Fruit fly (Drosophila melanogaster): Measurements from ENCODE around the gene CG6656.

Gene CG6656

dm6 chr3R:21827453-21828039, 47.5 kb upstream of the CG6656 start (continued):
- no peak for TF ChIP-seq CG6808 (GFP tag; optimal IDR thresholded peaks at IDR 0.05)
- no peak for TF ChIP-seq CG34406 (GFP tag; optimal IDR thresholded peaks at IDR 0.05)
- peak; percentile 3 for TF ChIP-seq spab (GFP tag; optimal IDR thresholded peaks at IDR 0.05)
- TF ChIP-seq CG15336 (GFP tag; IDR thresholded peaks at IDR 0.05) = peak; percentile 37; the same call in 1 of the 2 replicates
- TF ChIP-seq achi (GFP tag; optimal IDR thresholded peaks at IDR 0.05) = peak; percentile 52
- peak in 1 of 2 experiments; percentile 15 for TF ChIP-seq salr (GFP tag; optimal IDR thresholded peaks at IDR 0.05)
- TF ChIP-seq cyc (GFP tag; optimal IDR thresholded peaks at IDR 0.05) = peak; percentile 56
- TF ChIP-seq Hr38 (GFP tag; optimal IDR thresholded peaks at IDR 0.05) = no peak
- no peak for TF ChIP-seq CG4318 (GFP tag; optimal IDR thresholded peaks at IDR 0.05)
- peak; percentile 75 for TF ChIP-seq esn (GFP tag; optimal IDR thresholded peaks at IDR 0.05)

- peak; percentile 3 for TF ChIP-seq Hr4 (GFP tag; optimal IDR thresholded peaks at IDR 0.05)
- TF ChIP-seq ss (GFP tag; optimal IDR thresholded peaks at IDR 0.05) = no peak
- TF ChIP-seq fd85E (GFP tag; optimal IDR thresholded peaks at IDR 0.05) = no peak
- no peak for TF ChIP-seq CG11294 (GFP tag; IDR thresholded peaks at IDR 0.05)
- peak; percentile 22 for TF ChIP-seq Met (GFP tag; optimal IDR thresholded peaks at IDR 0.05)
- TF ChIP-seq CG6163 (GFP tag; IDR thresholded peaks at IDR 0.05) = no peak; the same call in 2 of the 3 replicates
- TF ChIP-seq Sox102F (GFP tag; optimal IDR thresholded peaks at IDR 0.05) = peak; percentile 11
- peak; percentile 72 for TF ChIP-seq fkh (GFP tag; optimal IDR thresholded peaks at IDR 0.05)
- peak; percentile 41 for TF ChIP-seq CG10631 (GFP tag; optimal IDR thresholded peaks at IDR 0.05)
- TF ChIP-seq CG32006 (GFP tag; optimal IDR thresholded peaks at IDR 0.05) = peak; percentile 16
- no peak for TF ChIP-seq CG3919 (GFP tag; optimal IDR thresholded peaks at IDR 0.05)
- peak; percentile 8 for TF ChIP-seq CG11902 (GFP tag; optimal IDR thresholded peaks at IDR 0.05)
- peak; percentile 60 for TF ChIP-seq CG31627 (GFP tag; optimal IDR thresholded peaks at IDR 0.05)
- peak; percentile 35 for TF ChIP-seq topi (GFP tag; optimal IDR thresholded peaks at IDR 0.05)
- TF ChIP-seq achi (GFP tag; optimal IDR thresholded peaks at IDR 0.05) = no peak
- no peak for TF ChIP-seq Lpt (GFP tag; optimal IDR thresholded peaks at IDR 0.05)
- peak; percentile 26 for TF ChIP-seq esn (GFP tag; optimal IDR thresholded peaks at IDR 0.05)
- TF ChIP-seq CG6276 (GFP tag; optimal IDR thresholded peaks at IDR 0.05) = no peak
- no peak for TF ChIP-seq salr (GFP tag; optimal IDR thresholded peaks at IDR 0.05)
- TF ChIP-seq cyc (GFP tag; optimal IDR thresholded peaks at IDR 0.05) = no peak
- TF ChIP-seq CG4318 (GFP tag; optimal IDR thresholded peaks at IDR 0.05) = no peak
- no peak for TF ChIP-seq dsx (GFP tag; optimal IDR thresholded peaks at IDR 0.05; ENCODE audit: poor library complexity, severe bottlenecking)
- TF ChIP-seq eg (GFP tag; IDR thresholded peaks at IDR 0.05) = no peak
- TF ChIP-seq svp (GFP tag) = peak; percentile 56
- no peak for TF ChIP-seq Gug (GFP tag; IDR thresholded peaks at IDR 0.05)
- TF ChIP-seq OdsH (GFP tag; optimal IDR thresholded peaks at IDR 0.05) = peak; percentile 20
- no peak for TF ChIP-seq Hr38 (GFP tag; optimal IDR thresholded peaks at IDR 0.05)
- no peak for TF ChIP-seq CG10669 (GFP tag; optimal IDR thresholded peaks at IDR 0.05)
- TF ChIP-seq Blimp-1 (GFP tag; optimal IDR thresholded peaks at IDR 0.05) = no peak
- no peak for TF ChIP-seq Sox14 (GFP tag; optimal IDR thresholded peaks at IDR 0.05)
- no peak for TF ChIP-seq Sox15 (GFP tag; optimal IDR thresholded peaks at IDR 0.05)
- TF ChIP-seq CG15336 (GFP tag; IDR thresholded peaks at IDR 0.05) = peak; percentile 41; the same call in 1 of the 2 replicates
- no peak for TF ChIP-seq Eip75B (GFP tag; optimal IDR thresholded peaks at IDR 0.05)
- TF ChIP-seq CG11762 (GFP tag; optimal IDR thresholded peaks at IDR 0.05; ENCODE audit: insufficient read depth) = no peak
- TF ChIP-seq CG8632 (GFP tag; optimal IDR thresholded peaks at IDR 0.05) = no peak
- TF ChIP-seq CG6808 (GFP tag; optimal IDR thresholded peaks at IDR 0.05) = no peak
- TF ChIP-seq Ets21C (GFP tag; optimal IDR thresholded peaks at IDR 0.05) = peak; percentile 25
- no peak for TF ChIP-seq dac (GFP tag; optimal IDR thresholded peaks at IDR 0.05)
- TF ChIP-seq spab (GFP tag; optimal IDR thresholded peaks at IDR 0.05) = no peak
- no peak for TF ChIP-seq CG3032 (tag; optimal IDR thresholded peaks at IDR 0.05)
- no peak for TF ChIP-seq CG6854 (GFP tag; optimal IDR thresholded peaks at IDR 0.05)
- no peak for TF ChIP-seq CG6792 (GFP tag; optimal IDR thresholded peaks at IDR 0.05)
- TF ChIP-seq fd59A (GFP tag; optimal IDR thresholded peaks at IDR 0.05) = no peak
- peak; percentile 17 for TF ChIP-seq pdm3 (GFP tag; optimal IDR thresholded peaks at IDR 0.05)
- no peak for TF ChIP-seq CG9139 (GFP tag; optimal IDR thresholded peaks at IDR 0.05)
- no peak for TF ChIP-seq CG1621 (tag; optimal IDR thresholded peaks at IDR 0.05)
These were observed 47.0 kb upstream of the CG6656 start for dm6 chr3R:21828040-21828526.
